Fruit fly (Drosophila melanogaster) whole organism, wandering third instar larva: ENCODE data around the gene ninaG.

Experiments used
- Abd-B ChIP-seq: fragments of >200 bp; optimal IDR thresholded peaks from 2 replicates; lab custom pipeline; 2017; ENCODE audit warnings: missing biosample characterization, missing genetic modification characterization
- CG32264 ChIP-seq: fragments of 200-800 bp; sonication (Bioruptor generic); optimal IDR thresholded peaks from 2 replicates; lab custom pipeline; 2016; ENCODE audit warnings: missing biosample characterization, missing genetic modification characterization
- CG9705 ChIP-seq: fragments of 200-800 bp; sonication (Bioruptor generic); optimal IDR thresholded peaks from 2 replicates; lab custom pipeline; 2018; ENCODE audit warnings: missing biosample characterization, mild to moderate bottlenecking, missing genetic modification characterization
- CrebA ChIP-seq: fragments of 200-800 bp; sonication (Bioruptor generic); optimal IDR thresholded peaks from 2 replicates; lab custom pipeline; 2016; ENCODE audit warnings: missing biosample characterization, mild to moderate bottlenecking, missing genetic modification characterization, borderline replicate concordance
- Dfd ChIP-seq: fragments of >200 bp; optimal IDR thresholded peaks from 2 replicates; lab custom pipeline; 2017; ENCODE audit warnings: missing biosample characterization, missing genetic modification characterization
- Dif ChIP-seq: fragments of 200-275, 200-300 bp; sonication (Bioruptor generic); optimal IDR thresholded peaks from 2 replicates; lab custom pipeline; 2018; ENCODE audit warnings: missing biosample characterization, missing genetic modification characterization; ENCODE audit not compliant: partially characterized antibody
- GATAd ChIP-seq: sonication (Bioruptor generic); optimal IDR thresholded peaks from 2 replicates; lab custom pipeline; 2016; ENCODE audit warnings: missing biosample characterization, missing genetic modification characterization
- HLH106 ChIP-seq: fragments of 200-800 bp; optimal IDR thresholded peaks from 3 replicates; lab custom pipeline; 2019; ENCODE audit warnings: missing biosample characterization, mild to moderate bottlenecking, missing genetic modification characterization, moderate library complexity
- Hnf4 ChIP-seq: fragments of 200-800 bp; sonication (Bioruptor generic); optimal IDR thresholded peaks from 2 replicates; lab custom pipeline; 2016; ENCODE audit warnings: missing biosample characterization, mild to moderate bottlenecking, missing genetic modification characterization
- Hr78 ChIP-seq: fragments of >200 bp; optimal IDR thresholded peaks from 2 replicates; lab custom pipeline; 2017; ENCODE audit warnings: missing biosample characterization, missing genetic modification characterization
- Hr83 ChIP-seq: fragments of 200-300 bp; sonication (Bioruptor generic); optimal IDR thresholded peaks from 2 replicates; lab custom pipeline; 2016; ENCODE audit warnings: missing biosample characterization, mild to moderate bottlenecking, missing genetic modification characterization, moderate library complexity; ENCODE audit not compliant: poor library complexity, severe bottlenecking
- Jra ChIP-seq: sonication (Bioruptor generic); optimal IDR thresholded peaks from 2 replicates; lab custom pipeline; 2016; ENCODE audit warnings: missing biosample characterization, missing genetic modification characterization
- Mio ChIP-seq: sonication (Bioruptor generic); optimal IDR thresholded peaks from 2 replicates; lab custom pipeline; 2016; ENCODE audit warnings: missing biosample characterization, missing genetic modification characterization
- Myc ChIP-seq: fragments of >200 bp; optimal IDR thresholded peaks from 2 replicates; lab custom pipeline; 2017
- N ChIP-seq: fragments of >200 bp; optimal IDR thresholded peaks from 2 replicates; lab custom pipeline; 2018; ENCODE audit warnings: missing biosample characterization, missing external identifiers, missing genetic modification characterization
- OdsH ChIP-seq: fragments of 200-800 bp; sonication (Bioruptor generic); optimal IDR thresholded peaks from 2 replicates; lab custom pipeline; 2016; ENCODE audit warnings: missing biosample characterization, mild to moderate bottlenecking, missing genetic modification characterization
- Rel ChIP-seq, 2 experiments: fragments of 200-800 bp; sonication (Bioruptor generic) in 1 of 2; optimal IDR thresholded peaks; 2 replicates in 1 of 2; 3 replicates in 1 of 2; lab custom pipeline; 2016 to 2019; ENCODE audit warnings: mild to moderate bottlenecking in 2 of 2, missing biosample characterization in 2 of 2, missing genetic modification characterization in 2 of 2, moderate library complexity in 1 of 2
- Sp1 ChIP-seq: fragments of 200-800 bp; sonication (Bioruptor generic); optimal IDR thresholded peaks from 3 replicates; lab custom pipeline; 2019; ENCODE audit warnings: missing biosample characterization, mild to moderate bottlenecking, missing genetic modification characterization, moderate library complexity
- Vsx2 ChIP-seq: fragments of 200-300, 225-300 bp; sonication (Bioruptor generic); optimal IDR thresholded peaks from 2 replicates; lab custom pipeline; 2018; ENCODE audit warnings: missing biosample characterization, missing genetic modification characterization; ENCODE audit not compliant: partially characterized antibody
- br ChIP-seq: fragments of 200-800 bp; sonication (Bioruptor generic); optimal IDR thresholded peaks from 2 replicates; lab custom pipeline; 2016; ENCODE audit warnings: missing biosample characterization, missing genetic modification characterization
- brk ChIP-seq: fragments of 200-800 bp; sonication (Bioruptor generic); optimal IDR thresholded peaks from 2 replicates; lab custom pipeline; 2016; ENCODE audit warnings: missing biosample characterization, mild to moderate bottlenecking, missing genetic modification characterization
- dl ChIP-seq, 2 experiments: fragments of 175-275, 200-275 bp in 1 of 2; fragments of 200-275 bp in 1 of 2; sonication (Bioruptor generic); optimal IDR thresholded peaks; lab custom pipeline; 2018; ENCODE audit warnings: mild to moderate bottlenecking in 2 of 2, missing biosample characterization in 2 of 2, missing genetic modification characterization in 2 of 2, moderate library complexity in 2 of 2; ENCODE audit not compliant: partially characterized antibody in 2 of 2, insufficient read depth in 1 of 2
- dmrt93B ChIP-seq: fragments of 200-800 bp; sonication (Bioruptor generic); optimal IDR thresholded peaks from 2 replicates; lab custom pipeline; 2018; ENCODE audit warnings: missing biosample characterization, mild to moderate bottlenecking, missing genetic modification characterization
- dsf ChIP-seq: sonication (Bioruptor generic); optimal IDR thresholded peaks from 2 replicates; lab custom pipeline; 2016; ENCODE audit warnings: missing biosample characterization, missing genetic modification characterization, borderline replicate concordance
- ey ChIP-seq: fragments of 200-800 bp; sonication (Bioruptor generic); optimal IDR thresholded peaks from 2 replicates; lab custom pipeline; 2016; ENCODE audit warnings: missing biosample characterization, missing genetic modification characterization
- foxo ChIP-seq, 2 experiments: fragments of 200-800 bp; sonication (Bioruptor generic); optimal IDR thresholded peaks; 2 replicates in 1 of 2; 3 replicates in 1 of 2; lab custom pipeline; 2016 to 2017; ENCODE audit warnings: missing biosample characterization in 2 of 2, missing genetic modification characterization in 2 of 2
- fru ChIP-seq: fragments of 200-800 bp; sonication (Bioruptor generic); optimal IDR thresholded peaks from 3 replicates; lab custom pipeline; 2016; ENCODE audit warnings: missing biosample characterization, mild to moderate bottlenecking, missing genetic modification characterization
- h ChIP-seq: fragments of 200-800 bp; sonication (Bioruptor generic); optimal IDR thresholded peaks from 3 replicates; lab custom pipeline; 2016; ENCODE audit warnings: missing biosample characterization, mild to moderate bottlenecking, missing genetic modification characterization
- jim ChIP-seq: fragments of 175-275, 200-325 bp; sonication (Bioruptor generic); optimal IDR thresholded peaks from 2 replicates; lab custom pipeline; 2016; ENCODE audit warnings: missing biosample characterization, mild to moderate bottlenecking, missing genetic modification characterization
- lola ChIP-seq: fragments of >200 bp; optimal IDR thresholded peaks from 2 replicates; lab custom pipeline; 2017; ENCODE audit warnings: missing biosample characterization, missing genetic modification characterization
- pan ChIP-seq: fragments of >200 bp; optimal IDR thresholded peaks from 2 replicates; lab custom pipeline; 2017
- psq ChIP-seq: fragments of 200-800 bp; sonication (Bioruptor generic); optimal IDR thresholded peaks from 3 replicates; lab custom pipeline; 2017; ENCODE audit warnings: missing biosample characterization, mild to moderate bottlenecking, missing genetic modification characterization, moderate library complexity
- rgr ChIP-seq: fragments of 200-800 bp; sonication (Bioruptor generic); optimal IDR thresholded peaks from 3 replicates; lab custom pipeline; 2016; ENCODE audit warnings: missing biosample characterization, mild to moderate bottlenecking, missing genetic modification characterization
- sage ChIP-seq: fragments of 200-800 bp; sonication (Bioruptor generic); optimal IDR thresholded peaks from 2 replicates; lab custom pipeline; 2016; ENCODE audit warnings: missing biosample characterization, mild to moderate bottlenecking, missing genetic modification characterization
- sv ChIP-seq: fragments of 200-800 bp; sonication (Bioruptor generic); optimal IDR thresholded peaks from 3 replicates; lab custom pipeline; 2016; ENCODE audit warnings: missing biosample characterization, missing genetic modification characterization
- tai ChIP-seq: sonication (Bioruptor generic); optimal IDR thresholded peaks from 2 replicates; lab custom pipeline; 2016; ENCODE audit warnings: missing biosample characterization, missing genetic modification characterization
- usp ChIP-seq: fragments of >200 bp; optimal IDR thresholded peaks from 2 replicates; lab custom pipeline; 2017; ENCODE audit warnings: missing biosample characterization, missing genetic modification characterization
- woc ChIP-seq: sonication (Bioruptor generic); optimal IDR thresholded peaks from 2 replicates; lab custom pipeline; 2016; ENCODE audit warnings: missing biosample characterization, mild to moderate bottlenecking, missing genetic modification characterization

ninaG gene

DNA sequence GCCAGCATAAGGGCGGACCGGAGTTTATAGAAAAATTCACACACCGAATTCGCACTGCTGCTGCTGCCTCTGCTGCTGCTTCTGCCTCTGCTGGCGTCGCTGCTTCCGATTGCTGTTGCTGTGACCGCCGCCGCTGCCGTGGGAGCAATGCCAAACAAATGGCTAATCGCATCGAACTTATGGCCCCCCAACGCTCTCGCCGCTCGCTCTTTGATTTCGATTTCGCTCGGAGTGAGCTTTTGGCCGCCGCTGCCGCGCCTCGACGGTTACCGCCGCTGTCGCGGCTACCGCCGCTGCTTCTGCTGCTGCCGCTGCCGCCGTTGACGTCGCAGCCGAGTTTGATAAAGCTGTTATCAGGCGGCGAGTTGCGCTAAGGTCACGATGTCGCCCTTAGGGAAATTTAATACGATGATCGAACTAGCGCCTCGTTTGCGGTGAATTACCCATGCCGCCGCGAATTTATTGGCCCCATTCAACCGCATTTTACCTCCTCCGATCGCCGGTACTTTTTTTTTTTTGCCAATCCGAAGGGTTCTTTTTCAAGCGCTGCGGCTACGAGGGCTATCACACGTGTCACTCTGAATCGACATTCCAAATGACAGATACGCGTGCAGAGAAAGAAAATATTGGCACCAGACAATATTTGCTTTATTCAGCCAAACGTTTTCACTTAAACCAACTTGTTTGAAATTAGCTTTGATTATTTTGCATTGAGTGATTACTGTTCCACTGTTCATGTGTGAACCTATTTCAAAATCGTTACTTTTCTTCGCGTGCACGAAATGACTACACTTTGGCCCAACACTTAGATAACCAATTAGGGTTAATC, 36.7 kb upstream of the ninaG start (continued):
- no peak for TF ChIP-seq sage (GFP tag; lab: Kevin White, UChicago)

DNA sequence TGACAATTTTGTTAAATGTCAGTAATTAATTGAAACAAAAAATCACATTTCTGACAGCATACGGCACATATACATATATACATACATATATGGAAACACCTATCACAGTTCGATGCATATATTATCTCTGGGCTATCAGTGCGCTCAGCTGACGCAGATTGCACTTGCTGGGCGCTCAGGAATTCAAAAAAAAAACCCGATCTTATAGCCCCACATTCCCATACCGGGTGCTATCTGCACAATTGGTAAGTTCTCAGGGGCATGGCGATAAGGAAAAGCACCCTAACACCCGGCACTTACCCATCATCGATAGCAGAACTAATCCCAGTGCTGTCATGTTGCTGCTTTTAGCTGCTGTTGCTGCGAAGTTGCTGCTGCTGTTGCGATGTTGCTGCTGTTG, 35.8 kb upstream of the ninaG start:
- TF ChIP-seq ey (no peak), jim (GFP tag; lab: Kevin White, UChicago) (peak; percentile 48), Rel (GFP tag; optimal IDR thresholded peaks at IDR 0.05; lab: Kevin White, UChicago) (no peak), Rel (tag; optimal IDR thresholded peaks at IDR 0.05; lab: Kevin White, UChicago) (peak; percentile 81)

dm6 chr3R:11456539-11456938, 35.0 kb upstream of the ninaG start:
- TF ChIP-seq Sp1 (GFP tag; lab: Kevin White, UChicago) (peak; percentile 77), Rel (GFP tag; optimal IDR thresholded peaks at IDR 0.05; lab: Kevin White, UChicago) (no peak), Rel (tag; optimal IDR thresholded peaks at IDR 0.05; lab: Kevin White, UChicago) (peak; percentile 92), HLH106 (tag; lab: Kevin White, UChicago) (peak; percentile 21), woc (no peak), dmrt93B (peak; percentile 1)

dm6 chr3R:11454210-11454904, 32.9 kb upstream of the ninaG start:
- TF ChIP-seq tai (GFP tag; lab: Kevin White, UChicago) (no peak), psq (GFP tag; lab: Kevin White, UChicago) (peak; percentile 69), sv (GFP tag; lab: Kevin White, UChicago) (peak; percentile 31), Hr83 (no peak), OdsH (GFP tag; lab: Kevin White, UChicago) (peak; percentile 73), sage (GFP tag; lab: Kevin White, UChicago) (no peak), br (GFP tag; lab: Kevin White, UChicago) (peak; percentile 76), rgr (peak; percentile 76), foxo (GFP tag; optimal IDR thresholded peaks at IDR 0.05; lab: Kevin White, UChicago) (peak in 1 of 2 experiments; percentile 74), fru (peak; percentile 75), h (GFP tag; lab: Kevin White, UChicago) (peak; percentile 76), Vsx2 (GFP tag; lab: Kevin White, UChicago) (no peak), ey (peak; percentile 76), N (GFP tag; lab: Kevin White, UChicago) (no peak), dmrt93B (peak; percentile 68), Hnf4 (GFP tag; lab: Kevin White, UChicago) (peak; percentile 54), Hr78 (GFP tag; lab: Kevin White, UChicago) (no peak), usp (no peak), woc (peak; percentile 45), pan (no peak), brk (no peak), dsf (GFP tag; lab: Kevin White, UChicago) (no peak), CrebA (GFP tag; lab: Kevin White, UChicago) (no peak), lola (GFP tag; lab: Kevin White, UChicago) (no peak), Dif (no peak), Mio (GFP tag; lab: Kevin White, UChicago) (no peak), jim (GFP tag; lab: Kevin White, UChicago) (no peak), CG32264 (GFP tag; lab: Kevin White, UChicago) (peak; percentile 41), Dfd (GFP tag; lab: Kevin White, UChicago) (no peak), CG9705 (GFP tag; lab: Kevin White, UChicago) (peak; percentile 31), dl (GFP tag; optimal IDR thresholded peaks at IDR 0.05; lab: Kevin White, UChicago; ENCODE audit: insufficient read depth in 1 of 2, partially characterized antibody in 2 of 2) (no peak), Sp1 (GFP tag; lab: Kevin White, UChicago) (peak; percentile 67), GATAd (GFP tag; lab: Kevin White, UChicago) (no peak), Rel (GFP tag; optimal IDR thresholded peaks at IDR 0.05; lab: Kevin White, UChicago) (no peak), Rel (tag; optimal IDR thresholded peaks at IDR 0.05; lab: Kevin White, UChicago) (peak; percentile 100), HLH106 (tag; lab: Kevin White, UChicago) (peak; percentile 74), Abd-B (no peak), Myc (lab: Kevin White, UChicago) (no peak), Jra (GFP tag; lab: Kevin White, UChicago) (peak; percentile 24)
- TF ChIP-seq, all 38 proteins: peak for 18
